Fruit fly (Drosophila melanogaster): ENCODE measurements around the gene Hsp27.
A peak's percentile ranks its signal among the peaks of the same experiment; 100 is the strongest.

Hsp27 gene

dm6 chr3L:9361894-9362293 lies 22.0 kb upstream of the Hsp27 start, which contains the start of gene CG34456:
CG34456 (plus strand) TSS chr3L:9362108.
- peak; percentile 60 for TF ChIP-seq noc (tag; optimal IDR thresholded peaks at IDR 0.05)

DNA sequence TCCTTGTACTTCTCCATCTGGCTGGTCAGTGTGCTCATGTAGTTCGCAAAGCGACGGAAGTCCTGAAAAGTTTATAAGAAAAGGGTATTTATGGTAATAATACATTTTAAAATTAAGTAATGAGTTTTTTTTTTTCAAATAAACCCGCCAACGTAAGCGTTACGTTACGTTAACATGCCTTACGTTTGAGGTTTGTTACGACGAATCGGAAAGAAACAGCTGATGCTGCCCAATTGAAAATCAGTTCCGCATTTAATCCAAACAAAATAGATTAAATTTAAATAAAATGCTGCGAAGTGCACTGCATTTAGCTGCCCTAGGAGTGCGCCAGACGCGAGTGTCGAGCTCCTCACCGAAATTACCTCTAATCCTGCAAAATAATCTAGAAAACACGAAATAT lies 19.7 kb upstream of the Hsp27 start, which contains the start of gene mRRF1:
Gene mRRF1 (plus strand): TSS at position 220 of the 400 bp plus-strand sequence.
- TF ChIP-seq noc (tag; optimal IDR thresholded peaks at IDR 0.05), result no peak

dm6 chr3L:9366850-9367430 lies 16.9 kb upstream of the Hsp27 start, which contains the start of the genes Klp67A and CG4452:
Klp67A (minus strand) TSS chr3L:9367046.
CG4452 (plus strand) TSS chr3L:9367377.
- peak; percentile 13 for TF ChIP-seq noc (tag; optimal IDR thresholded peaks at IDR 0.05)

dm6 chr3L:9367431-9367867 lies 16.4 kb upstream of the Hsp27 start:
- TF ChIP-seq noc (tag; optimal IDR thresholded peaks at IDR 0.05), result no peak

DNA sequence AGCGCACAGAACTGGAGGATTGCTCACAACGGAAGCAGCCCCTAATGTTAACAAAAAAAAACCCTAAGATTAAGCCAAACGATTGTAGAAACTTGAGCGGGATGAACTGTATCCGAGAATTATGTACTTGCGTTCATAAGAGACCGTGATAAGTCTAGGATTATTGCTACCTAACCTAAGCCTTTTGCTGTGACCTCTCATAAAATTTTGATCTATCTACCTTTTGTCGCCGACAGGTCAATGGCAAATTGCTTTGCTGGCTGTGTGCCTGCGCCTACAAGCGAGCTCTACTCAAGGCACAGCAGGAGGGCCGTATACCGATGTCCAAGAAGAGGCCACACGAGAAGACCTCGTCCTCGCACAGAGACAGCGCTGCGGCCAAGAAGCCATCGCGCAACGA lies 15.2 kb upstream of the Hsp27 start:
- TF ChIP-seq noc (tag; optimal IDR thresholded peaks at IDR 0.05), result no peak

- TF ChIP-seq noc (tag; optimal IDR thresholded peaks at IDR 0.05), result peak; percentile 30
Measured at dm6 chr3L:9370907-9371365, 12.9 kb upstream of the Hsp27 start, which contains the start of gene Fdx1. Fdx1 (minus strand) TSS chr3L:9371238.

DNA sequence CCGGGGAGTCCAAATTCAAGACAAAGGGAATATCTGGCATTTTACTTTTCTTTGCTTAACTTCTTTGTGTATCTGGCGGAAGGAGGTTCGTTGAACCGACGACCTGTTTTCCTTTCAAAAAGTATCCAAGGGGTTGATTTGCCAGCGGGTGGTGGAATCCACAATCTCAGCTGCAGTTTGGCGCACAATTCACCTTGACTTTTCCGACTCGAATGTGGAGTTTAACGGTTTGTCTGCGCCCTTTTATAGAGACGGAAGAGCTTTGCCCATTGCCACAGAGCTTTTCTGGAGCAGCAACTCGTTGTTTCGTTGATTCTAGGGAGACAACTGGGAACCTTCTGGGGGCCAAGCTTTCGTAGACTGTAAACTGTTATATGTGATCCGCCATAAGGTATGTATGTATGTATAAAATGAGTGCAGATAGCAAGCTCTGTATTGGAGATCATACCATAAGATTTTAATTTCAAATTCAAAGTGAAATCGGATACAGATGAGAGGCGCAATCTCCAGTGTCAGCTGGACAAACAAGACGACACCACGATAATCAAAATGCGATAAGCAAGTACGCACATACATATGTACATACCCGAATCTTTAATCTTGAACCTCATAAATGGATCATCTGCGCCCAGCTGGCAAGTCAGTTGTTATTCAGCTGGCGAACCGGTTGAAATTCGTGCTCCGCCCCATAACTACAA lies 11.4 kb upstream of the Hsp27 start, which contains the start of the genes Hsp67Bc, CG4456 and Hsp22:
Gene Hsp67Bc (minus strand): TSS at position 220 of the 698 bp plus-strand sequence.
Gene CG4456 (plus strand): TSS at position 445 of the 698 bp plus-strand sequence.
Gene Hsp22 (plus strand): TSS at position 654 of the 698 bp plus-strand sequence.
- TF ChIP-seq noc (tag; optimal IDR thresholded peaks at IDR 0.05), result peak; percentile 5

- TF ChIP-seq noc (tag; optimal IDR thresholded peaks at IDR 0.05), result peak; percentile 83
Measured at dm6 chr3L:9373374-9374004, 10.4 kb upstream of the Hsp27 start.

dm6 chr3L:9375130-9375529 lies 8.7 kb upstream of the Hsp27 start, which contains the start of gene CG4461:
CG4461 (plus strand) TSS chr3L:9375430.
- TF ChIP-seq noc (tag; optimal IDR thresholded peaks at IDR 0.05), result no peak

DNA sequence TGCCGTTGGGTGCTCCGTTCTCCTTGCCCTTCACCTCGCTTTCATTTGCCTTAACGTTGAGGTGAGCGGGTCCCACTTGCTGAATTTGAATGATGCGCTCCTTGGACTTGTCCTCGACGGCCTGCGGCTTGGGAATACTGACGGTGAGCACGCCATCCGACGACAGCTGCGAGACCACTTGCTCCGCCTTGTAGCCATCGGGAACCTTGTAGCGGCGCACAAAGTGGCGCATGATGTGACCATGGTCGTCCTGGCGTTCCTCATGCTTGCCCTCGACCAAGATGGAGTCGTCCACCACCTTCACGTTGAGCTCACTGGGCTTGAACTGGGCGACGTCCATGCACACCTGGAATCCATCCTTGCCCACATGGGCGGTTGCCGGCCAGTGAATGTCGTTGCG lies 7.3 kb upstream of the Hsp27 start:
- no peak for TF ChIP-seq noc (tag; optimal IDR thresholded peaks at IDR 0.05)

DNA sequence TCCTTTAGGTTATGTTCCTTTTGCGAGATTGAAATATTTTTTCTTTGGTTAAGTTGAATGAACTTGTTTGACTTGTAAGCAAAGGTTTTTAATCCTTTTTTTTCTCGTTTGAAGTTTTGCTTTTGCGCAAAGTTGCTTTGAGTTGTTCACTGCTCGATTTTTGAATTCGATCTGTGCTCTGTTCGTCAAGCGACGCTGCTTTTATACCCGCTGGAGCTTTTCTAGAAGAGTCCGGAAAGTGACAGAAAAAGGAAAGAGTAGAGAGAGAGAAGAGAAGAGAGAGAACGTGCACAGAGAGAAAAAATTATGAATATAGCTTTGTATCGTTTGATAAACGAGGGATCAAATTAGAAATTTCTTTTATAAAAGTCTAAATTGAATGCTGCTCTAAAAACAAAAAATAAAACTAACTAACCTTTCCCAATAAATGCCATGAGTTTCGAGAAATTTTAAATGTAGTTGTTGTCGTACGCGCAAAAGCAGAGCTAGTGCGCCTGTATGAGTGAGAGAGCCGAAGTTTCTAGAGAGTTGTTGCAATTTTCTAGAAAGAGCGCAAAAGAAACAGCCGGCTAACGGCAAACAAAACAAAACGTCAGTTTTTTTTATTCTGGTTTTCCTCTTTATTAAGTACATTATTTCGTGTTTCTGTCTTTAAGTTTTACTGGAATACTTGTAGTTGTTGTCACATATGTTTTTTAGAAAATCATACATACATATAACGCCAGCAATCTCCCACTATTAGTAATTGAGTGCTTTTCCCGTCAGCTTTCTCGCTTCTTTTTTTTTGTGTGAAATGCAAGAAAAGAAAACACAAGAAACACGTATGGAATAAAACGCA lies 6.4 kb upstream of the Hsp27 start, which contains the start of gene Hsp26:
Gene Hsp26 (minus strand): TSS at position 230 of the 838 bp plus-strand sequence.
- peak; percentile 88 for TF ChIP-seq noc (tag; optimal IDR thresholded peaks at IDR 0.05)

dm6 chr3L:9379484-9380343 lies 4.1 kb upstream of the Hsp27 start, which contains the start of gene Hsp67Ba:
Hsp67Ba (minus strand) TSS chr3L:9379534.
- TF ChIP-seq noc (tag; optimal IDR thresholded peaks at IDR 0.05), result no peak

dm6 chr3L:9380344-9380849 lies 3.5 kb upstream of the Hsp27 start:
- no peak for TF ChIP-seq noc (tag; optimal IDR thresholded peaks at IDR 0.05)

- TF ChIP-seq noc (tag; optimal IDR thresholded peaks at IDR 0.05), result no peak
Measured at dm6 chr3L:9381602-9382001, 2.3 kb upstream of the Hsp27 start, which contains the start of gene Hsp23. Hsp23 (plus strand) TSS chr3L:9381882.

All from whole organism, larva.